Fruit fly (Drosophila melanogaster) whole organism, embryonic: ENCODE results near the gene Vav.

Experiments used
- BEAF-32 ChIP-seq: fragments of 200-800 bp; sonication (Bioruptor generic); optimal IDR thresholded peaks from 3 replicates; lab custom pipeline; 2017; ENCODE audit warnings: missing biosample characterization, missing genetic modification characterization, mild to moderate bottlenecking, moderate library complexity, missing genetic modification reagents
- CG10366 ChIP-seq: fragments of 200-800 bp; sonication (Bioruptor generic); IDR thresholded peaks from 2 replicates; pipeline ENCODE4 v1.3.6; 2022; ENCODE audit warnings: missing biosample characterization, missing genetic modification characterization
- CG10462 ChIP-seq: fragments of 200-800 bp; sonication (Bioruptor generic); optimal IDR thresholded peaks from 2 replicates; lab custom pipeline; 2016; ENCODE audit warnings: missing biosample characterization, missing genetic modification characterization
- CG11560 ChIP-seq: fragments of 200-800 bp; sonication (Bioruptor generic); IDR thresholded peaks from 3 replicates; pipeline ENCODE4 v1.3.6; 2022; ENCODE audit warnings: missing biosample characterization, missing genetic modification characterization
- CG1529 ChIP-seq: fragments of 200-800 bp; sonication (Bioruptor generic); optimal IDR thresholded peaks from 3 replicates; lab custom pipeline; 2018; ENCODE audit warnings: missing biosample characterization, missing genetic modification characterization
- CG1603 ChIP-seq: fragments of 200-800 bp; sonication (Bioruptor generic); optimal IDR thresholded peaks from 2 replicates; lab custom pipeline; 2019; ENCODE audit warnings: missing biosample characterization, mild to moderate bottlenecking, missing genetic modification characterization, moderate library complexity
- CG17361 ChIP-seq: fragments of 200-800 bp; sonication (Bioruptor generic); IDR thresholded peaks from 3 replicates; pipeline ENCODE4 v1.3.6; 2022; ENCODE audit warnings: missing biosample characterization, missing genetic modification characterization
- CG17612 ChIP-seq: fragments of 200-800 bp; sonication (Bioruptor generic); IDR thresholded peaks from 2 replicates; pipeline ENCODE4 v1.3.6; 2022; ENCODE audit warnings: missing biosample characterization, missing genetic modification characterization
- CG18764 ChIP-seq: fragments of 200-800 bp; sonication (Bioruptor generic); optimal IDR thresholded peaks from 3 replicates; lab custom pipeline; 2016; ENCODE audit warnings: missing biosample characterization, missing genetic modification characterization
- CG2712 ChIP-seq: fragments of 200-800 bp; optimal IDR thresholded peaks from 3 replicates; lab custom pipeline; 2019; ENCODE audit warnings: missing biosample characterization, mild to moderate bottlenecking, missing genetic modification characterization, moderate library complexity
- CG2889 ChIP-seq: fragments of 200-800 bp; sonication (Bioruptor generic); IDR thresholded peaks from 3 replicates; pipeline ENCODE4 v1.3.6; 2022; ENCODE audit warnings: missing biosample characterization, missing genetic modification characterization
- CG30020 ChIP-seq: fragments of 200-800 bp; optimal IDR thresholded peaks from 2 replicates; lab custom pipeline; 2019; ENCODE audit warnings: missing biosample characterization, mild to moderate bottlenecking, missing genetic modification characterization, moderate library complexity
- CG3065 ChIP-seq: fragments of 200-800 bp; sonication (Bioruptor generic); optimal IDR thresholded peaks from 2 replicates; lab custom pipeline; 2016; ENCODE audit warnings: missing biosample characterization, missing genetic modification characterization
- CG31388 ChIP-seq: fragments of 200-800 bp; sonication (Bioruptor generic); optimal IDR thresholded peaks from 2 replicates; lab custom pipeline; 2016; ENCODE audit warnings: missing biosample characterization, missing genetic modification characterization
- CG3281 ChIP-seq: fragments of 200-800 bp; sonication (Bioruptor generic); optimal IDR thresholded peaks from 3 replicates; lab custom pipeline; 2017; ENCODE audit warnings: missing biosample characterization, mild to moderate bottlenecking, missing genetic modification characterization
- CG4424 ChIP-seq: fragments of 200-800 bp; sonication (Bioruptor generic); optimal IDR thresholded peaks from 3 replicates; lab custom pipeline; 2016; ENCODE audit warnings: missing biosample characterization, missing genetic modification characterization
- CG6175 ChIP-seq: fragments of 200-800 bp; sonication (Bioruptor generic); IDR thresholded peaks from 3 replicates; pipeline ENCODE4 v1.3.6; 2022; ENCODE audit warnings: missing biosample characterization, missing genetic modification characterization
- CG6813 ChIP-seq: fragments of 200-800 bp; sonication (Bioruptor generic); optimal IDR thresholded peaks from 2 replicates; lab custom pipeline; 2017; ENCODE audit warnings: missing biosample characterization, missing genetic modification characterization, mild to moderate bottlenecking, moderate library complexity, missing genetic modification reagents
- CG6854 ChIP-seq: fragments of 200-800 bp; sonication (Bioruptor generic); optimal IDR thresholded peaks from 3 replicates; lab custom pipeline; 2017; ENCODE audit warnings: missing biosample characterization, mild to moderate bottlenecking, missing genetic modification characterization
- CG7271 ChIP-seq: fragments of 200-800 bp; sonication (Bioruptor generic); optimal IDR thresholded peaks from 2 replicates; lab custom pipeline; 2018; ENCODE audit warnings: missing biosample characterization, mild to moderate bottlenecking, missing genetic modification characterization, moderate library complexity
- CG7372 ChIP-seq: fragments of 200-800 bp; sonication (Bioruptor generic); IDR thresholded peaks from 2 replicates; pipeline ENCODE4 v1.3.6; 2022; ENCODE audit warnings: missing biosample characterization, missing genetic modification characterization
- Chrac-16 ChIP-seq: fragments of 200-800 bp; sonication (Bioruptor generic); optimal IDR thresholded peaks from 3 replicates; lab custom pipeline; 2016; ENCODE audit warnings: missing biosample characterization, missing genetic modification characterization
- Dip2 ChIP-seq: fragments of 200-800 bp; sonication (Bioruptor generic); IDR thresholded peaks from 2 replicates; pipeline ENCODE4 v1.3.6; 2022; ENCODE audit warnings: missing biosample characterization, missing genetic modification characterization
- Elba2 ChIP-seq: fragments of 200-800 bp; sonication (Bioruptor generic); optimal IDR thresholded peaks from 3 replicates; lab custom pipeline; 2016; ENCODE audit warnings: missing biosample characterization, missing genetic modification characterization
- Ets97D ChIP-seq: fragments of 200-800 bp; sonication (Bioruptor generic); optimal IDR thresholded peaks from 3 replicates; lab custom pipeline; 2016; ENCODE audit warnings: missing biosample characterization, missing genetic modification characterization
- Gug ChIP-seq: fragments of 200-800 bp; sonication (Bioruptor generic); IDR thresholded peaks from 4 replicates; pipeline ENCODE4 v1.3.6; 2022; ENCODE audit warnings: missing biosample characterization, missing genetic modification characterization
- H15 ChIP-seq: fragments of 200-800 bp; sonication (Bioruptor generic); IDR thresholded peaks from 3 replicates; pipeline ENCODE4 v1.3.6; 2022; ENCODE audit warnings: missing biosample characterization, missing genetic modification characterization
- Mad ChIP-seq: fragments of 200-800 bp; sonication (Bioruptor generic); optimal IDR thresholded peaks from 2 replicates; lab custom pipeline; 2016; ENCODE audit warnings: missing biosample characterization, missing genetic modification characterization
- NC2α ChIP-seq: fragments of 200-800 bp; sonication (Bioruptor generic); optimal IDR thresholded peaks from 2 replicates; lab custom pipeline; 2016; ENCODE audit warnings: missing biosample characterization, missing genetic modification characterization
- PHDP ChIP-seq: fragments of 200-800 bp; sonication (Bioruptor generic); optimal IDR thresholded peaks from 3 replicates; lab custom pipeline; 2018; ENCODE audit warnings: missing biosample characterization, mild to moderate bottlenecking, missing genetic modification characterization, moderate library complexity
- Rfx ChIP-seq: fragments of 200-800 bp; sonication (Bioruptor generic); IDR thresholded peaks from 2 replicates; pipeline ENCODE4 v1.3.6; 2022; ENCODE audit warnings: missing biosample characterization, missing genetic modification characterization
- Sox100B ChIP-seq: fragments of 200-800 bp; sonication (Bioruptor generic); optimal IDR thresholded peaks from 3 replicates; lab custom pipeline; 2018; ENCODE audit warnings: missing biosample characterization, mild to moderate bottlenecking, missing genetic modification characterization
- bcd ChIP-seq: fragments of 200-800 bp; sonication (Bioruptor generic); optimal IDR thresholded peaks from 2 replicates; lab custom pipeline; 2017; ENCODE audit warnings: missing biosample characterization, mild to moderate bottlenecking, missing genetic modification characterization
- br ChIP-seq: fragments of >200 bp; optimal IDR thresholded peaks from 2 replicates; lab custom pipeline; 2017
- dati ChIP-seq: fragments of 200-800 bp; sonication (Bioruptor generic); IDR thresholded peaks from 2 replicates; pipeline ENCODE4 v1.3.6; 2022; ENCODE audit warnings: missing biosample characterization, missing genetic modification characterization
- dmrt11E ChIP-seq: fragments of 200-800 bp; sonication (Bioruptor generic); optimal IDR thresholded peaks from 3 replicates; lab custom pipeline; 2018; ENCODE audit warnings: missing biosample characterization, mild to moderate bottlenecking, missing genetic modification characterization, moderate library complexity
- dpn ChIP-seq, 2 experiments: fragments of 200-800 bp; sonication (Bioruptor generic); optimal IDR thresholded peaks; 3 replicates each; lab custom pipeline; 2016; ENCODE audit warnings: missing biosample characterization in 2 of 2, missing genetic modification characterization in 2 of 2
- emc ChIP-seq: fragments of 200-800 bp; sonication (Bioruptor generic); optimal IDR thresholded peaks from 2 replicates; lab custom pipeline; 2016; ENCODE audit warnings: missing biosample characterization, missing genetic modification characterization
- ewg ChIP-seq: fragments of 200-800 bp; sonication (Bioruptor generic); optimal IDR thresholded peaks from 3 replicates; lab custom pipeline; 2017; ENCODE audit warnings: mild to moderate bottlenecking, missing biosample characterization, missing genetic modification reagents, missing genetic modification characterization
- fd96Cb ChIP-seq: fragments of 200-800 bp; sonication (Bioruptor generic); optimal IDR thresholded peaks from 2 replicates; lab custom pipeline; 2018; ENCODE audit warnings: missing biosample characterization, mild to moderate bottlenecking, missing genetic modification characterization, moderate library complexity
- gcm ChIP-seq: fragments of 200-800 bp; sonication (Bioruptor generic); optimal IDR thresholded peaks from 2 replicates; lab custom pipeline; 2019; ENCODE audit warnings: missing biosample characterization, mild to moderate bottlenecking, missing genetic modification characterization, moderate library complexity
- gcm2 ChIP-seq: fragments of 200-800 bp; sonication (Bioruptor generic); optimal IDR thresholded peaks from 2 replicates; lab custom pipeline; 2016; ENCODE audit warnings: missing biosample characterization, missing genetic modification characterization
- h ChIP-seq: fragments of >200 bp; optimal IDR thresholded peaks from 2 replicates; lab custom pipeline; 2017
- kah ChIP-seq: fragments of 200-800 bp; sonication (Bioruptor generic); optimal IDR thresholded peaks from 2 replicates; lab custom pipeline; 2018; ENCODE audit warnings: missing biosample characterization, mild to moderate bottlenecking, missing genetic modification characterization
- mld ChIP-seq: fragments of 200-800 bp; sonication (Bioruptor generic); IDR thresholded peaks from 3 replicates; pipeline ENCODE4 v1.3.6; 2022; ENCODE audit warnings: missing biosample characterization, missing genetic modification characterization; ENCODE audit not compliant: partially characterized antibody
- nau ChIP-seq: fragments of 200-800 bp; sonication (Bioruptor generic); optimal IDR thresholded peaks from 3 replicates; lab custom pipeline; 2017; ENCODE audit warnings: missing biosample characterization, mild to moderate bottlenecking, missing genetic modification characterization, missing genetic modification reagents
- nmo ChIP-seq: fragments of 200-800 bp; sonication (Bioruptor generic); optimal IDR thresholded peaks from 2 replicates; lab custom pipeline; 2018; ENCODE audit warnings: missing biosample characterization, mild to moderate bottlenecking, missing genetic modification characterization, moderate library complexity
- org-1 ChIP-seq: fragments of 200-800 bp; sonication (Bioruptor generic); optimal IDR thresholded peaks from 2 replicates; lab custom pipeline; 2017; ENCODE audit warnings: missing biosample characterization, missing genetic modification characterization
- otp ChIP-seq: fragments of 200-800 bp; sonication (Bioruptor generic); IDR thresholded peaks from 3 replicates; pipeline ENCODE4, ENCODE4 v1.3.6; 2022; ENCODE audit warnings: missing biosample characterization, missing genetic modification characterization
- pum ChIP-seq: fragments of 200-800 bp; sonication (Bioruptor generic); optimal IDR thresholded peaks from 2 replicates; lab custom pipeline; 2016; ENCODE audit warnings: missing biosample characterization, missing genetic modification characterization
- shn ChIP-seq: fragments of 200-800 bp; sonication (Bioruptor generic); optimal IDR thresholded peaks from 3 replicates; lab custom pipeline; 2016; ENCODE audit warnings: missing biosample characterization, missing genetic modification characterization
- stc ChIP-seq: fragments of 200-800 bp; sonication (Bioruptor generic); IDR thresholded peaks from 2 replicates; pipeline ENCODE4 v1.3.6; 2022; ENCODE audit warnings: missing biosample characterization, missing genetic modification characterization
- unc-4 ChIP-seq: fragments of 200-800 bp; sonication (Bioruptor generic); IDR thresholded peaks from 2 replicates; pipeline ENCODE4 v1.3.6; 2022; ENCODE audit warnings: missing biosample characterization, missing genetic modification characterization; ENCODE audit not compliant: partially characterized antibody

The Vav gene

dm6 chrX:19306531-19306930 is 44.9 kb downstream of the Vav start (continued):
- TF ChIP-seq Sox100B (GFP tag; lab: Kevin White, UChicago) (no peak), gcm2 (GFP tag; lab: Kevin White, UChicago) (no peak), CG18764 (GFP tag; lab: Kevin White, UChicago) (no peak), Chrac-16 (no peak), emc (GFP tag; lab: Kevin White, UChicago) (no peak), CG30020 (tag; lab: Kevin White, UChicago) (no peak), mld (GFP tag; lab: Robert Waterston, UW) (no peak), CG17361 (GFP tag; lab: Robert Waterston, UW) (no peak), bcd (no peak), PHDP (tag; lab: Kevin White, UChicago) (peak; percentile 40), unc-4 (GFP tag; lab: Robert Waterston, UW) (no peak), CG2889 (GFP tag; lab: Robert Waterston, UW) (no peak), fd96Cb (no peak), pum (GFP tag; lab: Kevin White, UChicago) (no peak), CG31388 (GFP tag; lab: Kevin White, UChicago) (no peak), CG3281 (peak; percentile 50), CG1603 (tag; lab: Kevin White, UChicago) (peak; percentile 8), Gug (GFP tag; lab: Robert Waterston, UW) (no peak), kah (GFP tag; lab: Kevin White, UChicago) (no peak), nmo (GFP tag; lab: Kevin White, UChicago) (no peak), CG6175 (GFP tag; lab: Robert Waterston, UW) (no peak), dpn (GFP tag; optimal IDR thresholded peaks at IDR 0.05; lab: Kevin White, UChicago) (no peak), Ets97D (GFP tag; lab: Kevin White, UChicago) (no peak), CG10366 (no peak), ewg (GFP tag; lab: Kevin White, UChicago) (no peak), Mad (GFP tag; lab: Kevin White, UChicago) (no peak), dati (GFP tag; lab: Robert Waterston, UW) (no peak), CG7271 (tag; lab: Kevin White, UChicago) (no peak), stc (no peak), CG4424 (no peak), CG6813 (GFP tag; lab: Kevin White, UChicago) (peak; percentile 15), CG6854 (GFP tag; lab: Kevin White, UChicago) (no peak), CG17612 (GFP tag; lab: Robert Waterston, UW) (no peak), H15 (GFP tag; lab: Robert Waterston, UW) (no peak), Dip2 (GFP tag; lab: Robert Waterston, UW) (no peak), otp (GFP tag; lab: Robert Waterston, UW) (no peak), CG10462 (GFP tag; lab: Kevin White, UChicago) (no peak), CG3065 (GFP tag; lab: Kevin White, UChicago) (no peak), org-1 (GFP tag; lab: Kevin White, UChicago) (no peak), Rfx (GFP tag; lab: Robert Waterston, UW) (0 out of 2 replicates have a peak, but pooled peaks have one; percentile 25), NC2α (GFP tag; lab: Kevin White, UChicago) (no peak), dmrt11E (tag; lab: Kevin White, UChicago) (no peak), BEAF-32 (GFP tag; lab: Kevin White, UChicago) (no peak), Elba2 (GFP tag; lab: Kevin White, UChicago) (no peak), CG11560 (tag; lab: Robert Waterston, UW) (no peak), shn (GFP tag; lab: Kevin White, UChicago) (no peak), br (lab: Kevin White, UChicago) (no peak), h (lab: Kevin White, UChicago) (no peak), CG2712 (no peak), gcm (GFP tag; lab: Kevin White, UChicago) (no peak), nau (GFP tag; lab: Kevin White, UChicago) (no peak), CG7372 (no peak), CG1529 (no peak)
